Worm (Caenorhabditis elegans): ENCODE measurements around the gene K07E3.1.

K07E3.1 gene

ce11 chrX:8098813-8099360 is 11.4 kb upstream of the K07E3.1 start, which contains the start of gene catp-5:
TSS of gene catp-5 (minus strand) at chrX:8098863.
- no peak for TF ChIP-seq unc-62 (GFP tag; optimal IDR thresholded peaks at IDR 0.05)

- no peak for TF ChIP-seq unc-62 (GFP tag; optimal IDR thresholded peaks at IDR 0.05)
Observed at ce11 chrX:8103899-8104298, 6.3 kb upstream of the K07E3.1 start, which contains the start of gene K07E3.2. TSS of gene K07E3.2 (plus strand) at chrX:8104298.

- no peak for TF ChIP-seq unc-62 (GFP tag; optimal IDR thresholded peaks at IDR 0.05)
Observed at ce11 chrX:8107921-8108320, 2.3 kb upstream of the K07E3.1 start, which contains the start of gene K07E3.9. TSS of gene K07E3.9 (plus strand) at chrX:8108221.

- TF ChIP-seq unc-62 (GFP tag; optimal IDR thresholded peaks at IDR 0.05), result no peak
Observed at ce11 chrX:8109531-8109930, 708 bp upstream of the K07E3.1 start.

ce11 chrX:8116157-8116556 is 5.9 kb downstream of the K07E3.1 start, which contains the start of gene hlh-8:
TSS of gene hlh-8 (plus strand) at chrX:8116457.
- no peak for TF ChIP-seq unc-62 (GFP tag; optimal IDR thresholded peaks at IDR 0.05)

- TF ChIP-seq unc-62 (GFP tag; optimal IDR thresholded peaks at IDR 0.05), result no peak
Observed at ce11 chrX:8117827-8118317, 7.6 kb downstream of the K07E3.1 start.

- TF ChIP-seq unc-62 (GFP tag; optimal IDR thresholded peaks at IDR 0.05), result no peak
Observed at ce11 chrX:8120281-8120680, 10.0 kb downstream of the K07E3.1 start.

- no peak for TF ChIP-seq unc-62 (GFP tag; optimal IDR thresholded peaks at IDR 0.05)
Observed at ce11 chrX:8123194-8123593, 13.0 kb downstream of the K07E3.1 start, which contains the start of gene C02B8.12. TSS of gene C02B8.12 (minus strand) at chrX:8123368.

- TF ChIP-seq unc-62 (GFP tag; optimal IDR thresholded peaks at IDR 0.05), result no peak
Observed at ce11 chrX:8129543-8129942, 19.3 kb downstream of the K07E3.1 start, which contains the start of gene frpr-1. TSS of gene frpr-1 (minus strand) at chrX:8129643.

ce11 chrX:8136276-8136891 is 26.1 kb downstream of the K07E3.1 start, which contains the start of gene C02B8.6:
TSS of gene C02B8.6 (minus strand) at chrX:8136326.
- no peak for TF ChIP-seq unc-62 (GFP tag; optimal IDR thresholded peaks at IDR 0.05)

- no peak for TF ChIP-seq unc-62 (GFP tag; optimal IDR thresholded peaks at IDR 0.05)
Observed at ce11 chrX:8137779-8138178, 27.5 kb downstream of the K07E3.1 start, which contains the start of gene C02B8.7. TSS of gene C02B8.7 (minus strand) at chrX:8137879.

- no peak for TF ChIP-seq unc-62 (GFP tag; optimal IDR thresholded peaks at IDR 0.05)
Observed at ce11 chrX:8139146-8139545, 28.9 kb downstream of the K07E3.1 start, which contains the start of gene C02B8.3. TSS of gene C02B8.3 (plus strand) at chrX:8139446.

ce11 chrX:8147398-8147797 is 37.2 kb downstream of the K07E3.1 start, which contains the start of gene C02B8.1:
TSS of gene C02B8.1 (plus strand) at chrX:8147698.
- TF ChIP-seq unc-62 (GFP tag; optimal IDR thresholded peaks at IDR 0.05), result no peak

- no peak for TF ChIP-seq unc-62 (GFP tag; optimal IDR thresholded peaks at IDR 0.05)
Observed at ce11 chrX:8148993-8149392, 38.8 kb downstream of the K07E3.1 start.

- TF ChIP-seq unc-62 (GFP tag; optimal IDR thresholded peaks at IDR 0.05), result no peak
Observed at ce11 chrX:8150621-8151020, 40.4 kb downstream of the K07E3.1 start, which contains the start of gene F22F1.2. TSS of gene F22F1.2 (minus strand) at chrX:8150721.

ce11 chrX:8151409-8151808 is 41.2 kb downstream of the K07E3.1 start:
- no peak for TF ChIP-seq unc-62 (GFP tag; optimal IDR thresholded peaks at IDR 0.05)

ce11 chrX:8155969-8156368 is 45.7 kb downstream of the K07E3.1 start:
- no peak for TF ChIP-seq unc-62 (GFP tag; optimal IDR thresholded peaks at IDR 0.05)
